Worm (Caenorhabditis elegans): Measurements from ENCODE around the gene ugt-32.

The ugt-32 gene

DNA sequence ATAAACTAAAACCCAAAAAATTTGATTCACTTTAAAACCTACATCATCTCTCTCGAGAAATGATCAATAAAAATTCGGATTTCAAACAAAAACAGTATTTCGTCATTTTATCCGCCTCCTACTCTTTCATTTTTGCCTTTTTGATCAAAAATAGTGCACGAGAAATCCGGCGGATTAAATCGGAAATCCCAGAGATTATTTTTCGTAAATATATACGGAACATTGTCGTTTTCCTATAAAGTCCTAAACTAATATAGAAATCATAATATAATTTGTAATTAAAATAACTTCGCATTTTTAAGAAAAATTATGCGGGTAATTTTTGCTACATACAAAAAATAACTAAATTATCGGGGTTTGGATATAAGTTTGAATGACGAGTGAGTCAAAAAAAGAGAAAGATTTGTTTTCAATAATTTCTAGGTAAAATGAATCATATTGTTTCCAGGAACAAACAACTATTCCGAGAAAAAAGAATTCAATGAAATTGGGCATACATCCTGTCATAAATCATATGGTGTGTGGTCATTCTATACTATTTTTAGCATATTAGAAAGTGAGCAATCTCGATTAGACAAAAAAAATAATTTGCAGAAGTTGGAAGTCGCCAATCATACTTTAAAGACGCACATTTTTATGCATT lies 30.4 kb upstream of the ugt-32 start, which contains the start of gene nhr-158 (continued):
- TF ChIP-seq nhr-71 (tag; optimal IDR thresholded peaks at IDR 0.05) (peak; percentile 83), nhr-85 (tag) (no peak), jun-1 (tag; optimal IDR thresholded peaks at IDR 0.05) (no peak), unc-86 (tag; optimal IDR thresholded peaks at IDR 0.05) (no peak), pqm-1 (tag; optimal IDR thresholded peaks at IDR 0.05) (no peak), skn-1 (tag; optimal IDR thresholded peaks at IDR 0.05) (no peak), nhr-28 (tag; optimal IDR thresholded peaks at IDR 0.05) (no peak), dpl-1 (GFP tag; optimal IDR thresholded peaks at IDR 0.05) (no peak), isw-1 (GFP tag; IDR thresholded peaks at IDR 0.05) (no peak), sptf-1 (tag; optimal IDR thresholded peaks at IDR 0.05) (no peak), snu-23 (GFP tag; optimal IDR thresholded peaks at IDR 0.05) (no peak), nhr-19 (GFP tag; conservative IDR thresholded peaks at IDR 0.05) (no peak), lin-39 (tag; optimal IDR thresholded peaks at IDR 0.05) (no peak), elt-3 (tag; optimal IDR thresholded peaks at IDR 0.05) (no peak), nhr-90 (tag; optimal IDR thresholded peaks at IDR 0.05; ENCODE audit: poor library complexity) (no peak), lin-35 (GFP tag; optimal IDR thresholded peaks at IDR 0.05) (no peak), mab-9 (GFP tag; IDR thresholded peaks at IDR 0.05) (no peak), ceh-90 (tag; optimal IDR thresholded peaks at IDR 0.05) (no peak), ztf-11 (tag; optimal IDR thresholded peaks at IDR 0.05) (no peak), fkh-10 (GFP tag; optimal IDR thresholded peaks at IDR 0.05) (no peak), ces-1 (GFP tag; optimal IDR thresholded peaks at IDR 0.05) (no peak), ceh-8 (GFP tag; optimal IDR thresholded peaks at IDR 0.05) (no peak), nhr-77 (tag; optimal IDR thresholded peaks at IDR 0.05) (no peak), lin-14 (GFP tag; optimal IDR thresholded peaks at IDR 0.05) (peak; percentile 43), rnt-1 (tag; optimal IDR thresholded peaks at IDR 0.05) (no peak), ztf-4 (tag; optimal IDR thresholded peaks at IDR 0.05) (no peak), elt-2 (tag; optimal IDR thresholded peaks at IDR 0.05) (no peak), lsy-2 (tag; optimal IDR thresholded peaks at IDR 0.05) (peak in 1 of 2 experiments; percentile 45), swsn-7 (tag; optimal IDR thresholded peaks at IDR 0.05) (peak; percentile 18), fkh-8 (tag; optimal IDR thresholded peaks at IDR 0.05) (peak; percentile 90), C16A3.4 (tag; optimal IDR thresholded peaks at IDR 0.05) (no peak), C34B4.2 (tag; optimal IDR thresholded peaks at IDR 0.05) (no peak), ets-5 (GFP tag; IDR thresholded peaks at IDR 0.05) (no peak), ceh-82 (tag; optimal IDR thresholded peaks at IDR 0.05) (no peak), pax-3 (tag; optimal IDR thresholded peaks at IDR 0.05) (peak; percentile 36), tbx-2 (tag; optimal IDR thresholded peaks at IDR 0.05) (no peak), mdl-1 (tag; optimal IDR thresholded peaks at IDR 0.05) (no peak), nhr-237 (tag; optimal IDR thresholded peaks at IDR 0.05) (no peak), ceh-63 (GFP tag; optimal IDR thresholded peaks at IDR 0.05) (no peak), mep-1 (tag; optimal IDR thresholded peaks at IDR 0.05) (no peak), nhr-76 (tag; optimal IDR thresholded peaks at IDR 0.05) (no peak), sox-4 (tag; optimal IDR thresholded peaks at IDR 0.05) (peak; percentile 37), dsc-1 (tag; optimal IDR thresholded peaks at IDR 0.05) (peak; percentile 94), C04F5.9 (tag; optimal IDR thresholded peaks at IDR 0.05) (no peak), nhr-20 (tag; optimal IDR thresholded peaks at IDR 0.05) (peak; percentile 32), mef-2 (tag; optimal IDR thresholded peaks at IDR 0.05) (no peak), grh-1 (GFP tag; IDR thresholded peaks at IDR 0.05) (no peak), lir-3 (tag; optimal IDR thresholded peaks at IDR 0.05; ENCODE audit: poor library complexity) (no peak), irx-1 (tag; optimal IDR thresholded peaks at IDR 0.05) (no peak), snpc-4 (tag; optimal IDR thresholded peaks at IDR 0.05) (no peak), unc-98 (GFP tag; IDR thresholded peaks at IDR 0.05) (no peak), Y116A8C.19 (tag; optimal IDR thresholded peaks at IDR 0.05; ENCODE audit: borderline replicate concordance) (no peak)
